Fruit fly (Drosophila melanogaster) whole organism, pupa: Measurements from ENCODE around the gene CG5854.

Experiments
- CG12605 ChIP-seq: fragments of 200-800 bp; sonication (Bioruptor generic); IDR thresholded peaks from 2 replicates; pipeline ENCODE4 v1.3.6; 2022; ENCODE audit warnings: missing biosample characterization, missing genetic modification characterization
- CG15710 ChIP-seq: fragments of 200-800 bp; sonication (Bioruptor generic); optimal IDR thresholded peaks from 2 replicates; lab custom pipeline; 2018; ENCODE audit warnings: missing biosample characterization, mild to moderate bottlenecking, missing genetic modification characterization, moderate library complexity
- CG34367 ChIP-seq: fragments of 200-800 bp; sonication (Bioruptor generic); optimal IDR thresholded peaks from 2 replicates; lab custom pipeline; 2018; ENCODE audit warnings: missing biosample characterization, mild to moderate bottlenecking, missing genetic modification characterization
- CG4496 ChIP-seq: fragments of 200-800 bp; sonication (Bioruptor generic); IDR thresholded peaks from 3 replicates; pipeline ENCODE4 v1.3.6; 2022; ENCODE audit warnings: missing biosample characterization, missing genetic modification characterization
- CG8159 ChIP-seq: fragments of 200-800 bp; sonication (Bioruptor generic); optimal IDR thresholded peaks from 3 replicates; lab custom pipeline; 2018; ENCODE audit warnings: missing biosample characterization, mild to moderate bottlenecking, missing genetic modification characterization, moderate library complexity
- CG9948 ChIP-seq: fragments of 200-800 bp; sonication (Bioruptor generic); optimal IDR thresholded peaks from 2 replicates; lab custom pipeline; 2018; ENCODE audit warnings: missing biosample characterization, mild to moderate bottlenecking, missing genetic modification characterization, moderate library complexity
- fd96Ca ChIP-seq: fragments of 200-800 bp; sonication (Bioruptor generic); IDR thresholded peaks from 3 replicates; pipeline ENCODE4 v1.3.6; 2022; ENCODE audit warnings: missing biosample characterization, missing genetic modification characterization

- TF ChIP-seq CG12605 (GFP tag; lab: Robert Waterston, UW) (peak; percentile 45; the same call in 1 of the 2 replicates), CG4496 (GFP tag; lab: Robert Waterston, UW) (no peak), CG15710 (tag; lab: Kevin White, UChicago) (no peak), fd96Ca (no peak), CG8159 (tag; lab: Kevin White, UChicago) (peak; percentile 3), CG34367 (tag; lab: Kevin White, UChicago) (no peak), CG9948 (no peak)
These were observed 21.7 kb downstream of the CG5854 start for dm6 chr3R:23955380-23955779.
